Worm (Caenorhabditis elegans): ENCODE results near the gene aco-2.

DNA sequence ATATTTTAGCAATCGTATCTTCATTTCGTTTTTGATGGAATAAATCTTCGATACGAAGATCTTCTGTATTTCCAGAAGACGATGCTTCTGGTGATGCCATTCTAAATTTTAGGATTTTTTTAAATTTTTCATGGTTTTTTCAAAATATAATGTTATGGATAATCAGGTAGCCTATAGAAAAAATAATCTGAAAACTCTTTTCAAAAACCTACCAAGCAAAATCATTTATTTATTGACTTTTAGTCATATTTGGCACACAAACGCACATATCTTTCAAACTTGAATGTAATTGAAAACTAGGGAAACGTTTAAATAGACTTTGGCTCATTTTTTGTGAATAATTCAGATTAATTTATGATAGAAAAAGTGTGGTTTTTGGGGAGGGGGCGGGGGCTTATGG, 42.9 kb downstream of the aco-2 start, which contains the start of gene F44B9.5:
- TF ChIP-seq snpc-4 (GFP tag; optimal IDR thresholded peaks at IDR 0.05): no peak
- no peak for TF ChIP-seq snpc-4 (tag; optimal IDR thresholded peaks at IDR 0.05)
- TF ChIP-seq attf-6 (GFP tag; IDR thresholded peaks at IDR 0.05): no peak
- TF ChIP-seq dpl-1 (GFP tag; optimal IDR thresholded peaks at IDR 0.05): no peak
- no peak for TF ChIP-seq F33H1.4 (GFP tag; IDR thresholded peaks at IDR 0.05)
- no peak for TF ChIP-seq ztf-3 (GFP tag; optimal IDR thresholded peaks at IDR 0.05)
- no peak for TF ChIP-seq ztf-6 (GFP tag; IDR thresholded peaks at IDR 0.05)
- TF ChIP-seq somi-1 (GFP tag; optimal IDR thresholded peaks at IDR 0.05): no peak
- TF ChIP-seq zfh-2 (GFP tag; conservative IDR thresholded peaks at IDR 0.05): no peak
- no peak for TF ChIP-seq sdz-38 (tag; optimal IDR thresholded peaks at IDR 0.05)
- no peak for TF ChIP-seq lsy-27 (tag; optimal IDR thresholded peaks at IDR 0.05; ENCODE audit: borderline replicate concordance, insufficient read depth)

Data from whole organism, young adult.